Worm (Caenorhabditis elegans): ENCODE data around the gene spp-24.
A peak's percentile ranks its signal among the peaks of the same experiment; 100 is the strongest.

The spp-24 gene

DNA sequence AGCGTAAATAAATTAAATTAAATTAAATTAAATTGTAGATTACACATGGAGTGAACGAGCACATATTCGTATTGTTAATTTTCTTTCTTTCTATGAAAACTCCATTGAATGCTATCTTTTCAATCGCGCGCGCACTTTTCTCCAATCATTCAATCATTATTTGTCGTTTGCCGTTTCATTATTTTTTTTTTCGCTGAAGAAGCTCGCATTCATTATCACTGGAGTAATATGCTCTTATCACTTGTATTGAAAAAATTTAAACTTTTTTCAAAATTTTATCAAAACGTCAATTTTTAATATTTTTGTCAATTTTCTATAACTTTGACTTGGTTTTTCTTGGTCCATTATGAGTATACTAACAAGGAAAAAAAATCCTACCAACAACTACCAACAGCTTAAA lies 26.1 kb upstream of the spp-24 start:
- peak; percentile 61 for TF ChIP-seq nhr-80 (tag; optimal IDR thresholded peaks at IDR 0.05)
- no peak for TF ChIP-seq tbx-9 (tag; optimal IDR thresholded peaks at IDR 0.05; ENCODE audit: borderline replicate concordance)

DNA sequence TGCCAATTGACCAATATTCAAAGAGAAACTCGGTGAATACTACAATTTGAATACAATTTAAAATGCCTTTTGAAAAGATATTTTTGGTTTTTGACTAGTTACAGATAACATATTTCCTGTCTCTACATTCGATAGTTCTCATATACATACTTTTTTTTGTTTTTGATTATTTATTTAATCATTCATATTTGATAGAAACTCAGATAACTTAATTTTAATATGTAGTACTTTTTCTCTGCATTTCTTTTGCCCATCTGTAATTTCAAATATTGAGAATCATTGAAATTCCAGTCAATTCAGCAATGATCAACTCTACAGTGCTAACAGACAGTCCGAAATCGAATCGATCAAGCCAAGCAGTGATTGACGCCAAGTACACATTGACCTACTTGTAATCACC lies 21.7 kb upstream of the spp-24 start, which contains the start of gene C23H3.2:
Gene C23H3.2 (plus strand): TSS at position 301 of the 400 bp plus-strand sequence.
- TF ChIP-seq xnd-1 (tag; optimal IDR thresholded peaks at IDR 0.05) (no peak), unc-62 (GFP tag; optimal IDR thresholded peaks at IDR 0.05) (no peak), madf-3 (GFP tag; IDR thresholded peaks at IDR 0.05) (no peak), Y79H2A.3 (GFP tag; conservative IDR thresholded peaks at IDR 0.05) (no peak), F33H1.4 (GFP tag; IDR thresholded peaks at IDR 0.05) (no peak), snpc-1.3 (tag; optimal IDR thresholded peaks at IDR 0.05; ENCODE audit: insufficient read depth) (no peak), tbp1 (GFP tag; optimal IDR thresholded peaks at IDR 0.05) (no peak), F22D6.2 (tag; optimal IDR thresholded peaks at IDR 0.05) (no peak), attf-6 (GFP tag; IDR thresholded peaks at IDR 0.05) (no peak), mxl-1 (tag; optimal IDR thresholded peaks at IDR 0.05) (no peak), ztf-25 (GFP tag; IDR thresholded peaks at IDR 0.05) (no peak), ets-4 (GFP tag; optimal IDR thresholded peaks at IDR 0.05) (no peak), Y56A3A.18 (GFP tag; IDR thresholded peaks at IDR 0.05) (no peak), F10E7.11 (tag; optimal IDR thresholded peaks at IDR 0.05) (no peak), mel-28 (tag; optimal IDR thresholded peaks at IDR 0.05; ENCODE audit: borderline replicate concordance) (no peak), ceh-100 (GFP tag; IDR thresholded peaks at IDR 0.05) (no peak), fkh-3 (tag; optimal IDR thresholded peaks at IDR 0.05) (no peak), hrde-1 (tag; optimal IDR thresholded peaks at IDR 0.05; ENCODE audit: borderline replicate concordance) (no peak), somi-1 (GFP tag; optimal IDR thresholded peaks at IDR 0.05) (no peak), sea-2 (GFP tag; IDR thresholded peaks at IDR 0.05) (no peak)

DNA sequence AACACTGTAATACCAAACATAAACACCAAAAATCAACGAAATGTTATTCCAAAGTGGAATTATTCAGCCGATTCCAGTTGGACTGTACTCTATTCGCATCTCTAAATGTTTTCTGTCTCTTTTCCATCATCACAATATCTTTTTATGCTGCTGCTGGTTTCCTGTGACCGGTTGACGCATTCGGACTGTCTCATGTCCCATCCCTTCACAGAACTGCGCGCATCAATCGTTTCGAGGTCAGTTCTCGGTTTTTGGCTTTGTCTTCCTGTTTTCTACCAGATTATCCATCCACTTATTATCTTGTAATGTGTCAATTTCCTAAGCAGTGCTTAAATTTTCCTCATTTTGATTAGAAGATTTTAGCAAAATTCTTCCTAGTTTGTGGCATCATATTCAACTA lies 20.7 kb upstream of the spp-24 start:
- no peak for TF ChIP-seq athp-1 (tag; optimal IDR thresholded peaks at IDR 0.05)
- TF ChIP-seq fkh-3 (tag; optimal IDR thresholded peaks at IDR 0.05) = no peak
- TF ChIP-seq snpc-3.4 (tag; optimal IDR thresholded peaks at IDR 0.05) = no peak
- no peak for TF ChIP-seq B0019.2 (GFP tag; conservative IDR thresholded peaks at IDR 0.05)
- no peak for TF ChIP-seq hrde-1 (tag; optimal IDR thresholded peaks at IDR 0.05; ENCODE audit: borderline replicate concordance)
- TF ChIP-seq K11D2.4 (GFP tag; IDR thresholded peaks at IDR 0.05) = no peak
- TF ChIP-seq rpc-1 (optimal IDR thresholded peaks at IDR 0.05) = no peak
- no peak for TF ChIP-seq rpc-1 (tag; optimal IDR thresholded peaks at IDR 0.05)
- no peak for TF ChIP-seq egrh-3 (GFP tag; IDR thresholded peaks at IDR 0.05)
- no peak for TF ChIP-seq attf-5 (GFP tag; optimal IDR thresholded peaks at IDR 0.05)
- TF ChIP-seq nfyb-1 (GFP tag; IDR thresholded peaks at IDR 0.05) = no peak
- no peak for TF ChIP-seq ceh-91 (GFP tag; IDR thresholded peaks at IDR 0.05)
- TF ChIP-seq T07F8.4 (tag; optimal IDR thresholded peaks at IDR 0.05) = no peak
- TF ChIP-seq F52B5.7 (tag; optimal IDR thresholded peaks at IDR 0.05) = no peak
- no peak for TF ChIP-seq tbp1 (GFP tag; optimal IDR thresholded peaks at IDR 0.05)
- no peak for TF ChIP-seq tbx-9 (tag; optimal IDR thresholded peaks at IDR 0.05; ENCODE audit: borderline replicate concordance)
- no peak for TF ChIP-seq mes-4 (tag; optimal IDR thresholded peaks at IDR 0.05)
- TF ChIP-seq nhr-27 (tag; optimal IDR thresholded peaks at IDR 0.05) = no peak
- no peak for TF ChIP-seq akir-1 (GFP tag; optimal IDR thresholded peaks at IDR 0.05)

All from whole organism, young adult.